Worm (Caenorhabditis elegans): ENCODE results near the gene irk-1.

Gene irk-1

DNA sequence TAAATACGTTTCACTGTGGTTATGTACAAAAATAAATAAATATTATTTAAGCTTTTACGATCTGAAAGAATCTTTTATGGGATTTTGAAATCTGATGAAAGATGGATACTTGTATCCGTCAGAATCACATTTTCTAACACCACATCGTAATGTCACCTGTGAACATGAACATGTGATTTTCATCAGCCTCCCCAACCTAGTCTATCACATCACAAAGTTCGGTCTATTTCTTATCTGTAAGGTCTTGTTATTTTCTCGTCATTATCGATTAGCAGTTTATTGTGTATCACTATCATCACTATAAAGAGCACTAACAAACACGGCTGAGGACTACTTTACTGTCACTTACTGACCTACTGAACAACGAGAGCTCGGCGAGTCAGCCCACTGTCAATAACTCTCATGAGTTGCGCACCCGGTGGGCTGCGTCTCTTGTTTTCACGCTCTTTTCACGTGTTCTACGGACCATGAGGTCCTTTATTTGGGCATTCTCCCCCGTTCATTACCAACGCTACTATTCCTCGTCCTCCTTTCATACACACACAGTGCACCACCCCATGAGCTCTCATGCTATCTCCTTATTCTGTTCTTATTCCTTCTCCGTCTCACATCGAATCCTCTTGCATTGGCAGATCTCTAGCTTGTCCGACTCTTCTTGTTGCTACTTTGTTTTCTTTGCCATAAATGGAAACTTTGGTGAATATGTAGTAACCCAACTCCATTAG is 29.4 kb upstream of the irk-1 start:
- TF ChIP-seq med-1 (GFP tag; optimal IDR thresholded peaks at IDR 0.05; ENCODE audit: insufficient read depth) (no peak), ztf-23 (GFP tag; IDR thresholded peaks at IDR 0.05) (no peak), T22C8.4 (GFP tag; IDR thresholded peaks at IDR 0.05) (no peak), ztf-29 (GFP tag; IDR thresholded peaks at IDR 0.05) (no peak), cog-1 (tag; optimal IDR thresholded peaks at IDR 0.05) (no peak), klf-2 (GFP tag; conservative IDR thresholded peaks at IDR 0.05) (no peak), flt-1 (GFP tag; IDR thresholded peaks at IDR 0.05) (no peak), tab-1 (GFP tag; IDR thresholded peaks at IDR 0.05) (no peak), ref-1 (GFP tag; conservative IDR thresholded peaks at IDR 0.05) (no peak)

- TF ChIP-seq ref-1 (GFP tag; conservative IDR thresholded peaks at IDR 0.05) = no peak
- TF ChIP-seq T22C8.4 (GFP tag; IDR thresholded peaks at IDR 0.05) = no peak
- TF ChIP-seq tab-1 (GFP tag; IDR thresholded peaks at IDR 0.05) = 0 out of 2 replicates have a peak, but pooled peaks have one; percentile 35
- no peak for TF ChIP-seq med-1 (GFP tag; optimal IDR thresholded peaks at IDR 0.05; ENCODE audit: insufficient read depth)
- no peak for TF ChIP-seq cog-1 (tag; optimal IDR thresholded peaks at IDR 0.05)
- TF ChIP-seq flt-1 (GFP tag; IDR thresholded peaks at IDR 0.05) = no peak
- no peak for TF ChIP-seq klf-2 (GFP tag; conservative IDR thresholded peaks at IDR 0.05)
- TF ChIP-seq ztf-29 (GFP tag; IDR thresholded peaks at IDR 0.05) = no peak
- no peak; the same call in 1 of the 2 replicates for TF ChIP-seq ztf-23 (GFP tag; IDR thresholded peaks at IDR 0.05)
Measured at ce11 chrX:6806463-6806862, 28.5 kb upstream of the irk-1 start, which contains the start of gene atg-2. Gene atg-2, plus strand, starts transcription at chrX:6806763.

DNA sequence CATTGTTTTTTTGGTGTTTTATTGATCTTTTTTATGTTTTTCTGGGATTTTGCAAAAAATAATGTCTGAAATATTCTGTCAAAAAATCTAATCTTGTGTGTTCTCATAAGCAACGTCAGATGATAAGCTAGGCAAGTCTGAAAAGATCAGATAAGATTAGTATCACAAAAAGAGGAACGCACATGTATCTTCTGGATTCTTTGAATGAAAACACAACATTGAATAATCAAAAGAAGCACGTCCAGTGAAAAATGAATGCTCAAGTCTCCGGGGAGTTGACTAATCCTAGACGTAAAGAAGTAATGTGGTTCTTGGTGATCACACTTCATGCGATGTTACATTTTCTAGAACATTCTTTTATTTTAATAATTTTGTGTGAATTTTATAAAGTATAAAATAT is 27.5 kb upstream of the irk-1 start:
- TF ChIP-seq tab-1 (GFP tag; IDR thresholded peaks at IDR 0.05) (no peak), ztf-29 (GFP tag; IDR thresholded peaks at IDR 0.05) (no peak)

- TF ChIP-seq ztf-29 (GFP tag; IDR thresholded peaks at IDR 0.05) (no peak), med-1 (GFP tag; optimal IDR thresholded peaks at IDR 0.05; ENCODE audit: insufficient read depth) (no peak), ref-1 (GFP tag; conservative IDR thresholded peaks at IDR 0.05) (no peak), cog-1 (tag; optimal IDR thresholded peaks at IDR 0.05) (no peak), T22C8.4 (GFP tag; IDR thresholded peaks at IDR 0.05) (no peak)
Measured at ce11 chrX:6804857-6805256, 26.9 kb upstream of the irk-1 start.

DNA sequence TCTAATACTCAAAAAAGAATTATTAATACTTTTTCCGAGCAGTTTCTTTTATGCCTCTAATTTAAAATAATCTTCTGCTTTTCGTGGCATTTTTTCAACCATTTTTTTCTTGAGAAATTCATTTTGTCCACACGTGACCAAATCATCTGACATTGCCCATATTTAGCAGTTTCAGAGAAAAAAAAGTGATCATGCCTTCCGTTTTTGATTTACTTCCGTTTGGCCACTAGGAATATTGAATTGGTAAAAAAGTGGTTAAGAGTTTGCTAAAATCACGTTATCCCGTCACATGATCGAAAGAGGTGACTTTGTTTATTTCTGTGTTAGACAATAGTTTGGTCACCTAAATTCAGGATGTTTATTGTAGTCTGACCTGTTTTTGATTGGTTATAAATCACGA is 26.5 kb upstream of the irk-1 start:
- no peak for TF ChIP-seq tab-1 (GFP tag; IDR thresholded peaks at IDR 0.05)
- no peak for TF ChIP-seq ztf-29 (GFP tag; IDR thresholded peaks at IDR 0.05)
- no peak for TF ChIP-seq cog-1 (tag; optimal IDR thresholded peaks at IDR 0.05)
- no peak for TF ChIP-seq med-1 (GFP tag; optimal IDR thresholded peaks at IDR 0.05; ENCODE audit: insufficient read depth)
- no peak for TF ChIP-seq T22C8.4 (GFP tag; IDR thresholded peaks at IDR 0.05)
- TF ChIP-seq klf-2 (GFP tag; conservative IDR thresholded peaks at IDR 0.05) = no peak
- TF ChIP-seq ref-1 (GFP tag; conservative IDR thresholded peaks at IDR 0.05) = no peak
- no peak for TF ChIP-seq ztf-23 (GFP tag; IDR thresholded peaks at IDR 0.05)
- TF ChIP-seq flt-1 (GFP tag; IDR thresholded peaks at IDR 0.05) = no peak

ce11 chrX:6801546-6801945 is 23.6 kb upstream of the irk-1 start:
- TF ChIP-seq ztf-29 (GFP tag; IDR thresholded peaks at IDR 0.05) (no peak), ztf-23 (GFP tag; IDR thresholded peaks at IDR 0.05) (no peak), cog-1 (tag; optimal IDR thresholded peaks at IDR 0.05) (no peak), med-1 (GFP tag; optimal IDR thresholded peaks at IDR 0.05; ENCODE audit: insufficient read depth) (no peak), flt-1 (GFP tag; IDR thresholded peaks at IDR 0.05) (no peak), tab-1 (GFP tag; IDR thresholded peaks at IDR 0.05) (no peak), klf-2 (GFP tag; conservative IDR thresholded peaks at IDR 0.05) (no peak), ref-1 (GFP tag; conservative IDR thresholded peaks at IDR 0.05) (no peak)

- TF ChIP-seq med-1 (GFP tag; optimal IDR thresholded peaks at IDR 0.05; ENCODE audit: insufficient read depth) (no peak), T22C8.4 (GFP tag; IDR thresholded peaks at IDR 0.05) (no peak), flt-1 (GFP tag; IDR thresholded peaks at IDR 0.05) (no peak), ztf-29 (GFP tag; IDR thresholded peaks at IDR 0.05) (no peak), cog-1 (tag; optimal IDR thresholded peaks at IDR 0.05) (no peak), ref-1 (GFP tag; conservative IDR thresholded peaks at IDR 0.05) (no peak), ztf-23 (GFP tag; IDR thresholded peaks at IDR 0.05) (no peak), tab-1 (GFP tag; IDR thresholded peaks at IDR 0.05) (no peak), klf-2 (GFP tag; conservative IDR thresholded peaks at IDR 0.05) (no peak)
Measured at ce11 chrX:6799776-6800175, 21.9 kb upstream of the irk-1 start, which contains the start of gene M03A8.3. Gene M03A8.3, plus strand, starts transcription at chrX:6800053.

- TF ChIP-seq klf-2 (GFP tag; conservative IDR thresholded peaks at IDR 0.05) (no peak), T22C8.4 (GFP tag; IDR thresholded peaks at IDR 0.05) (no peak), flt-1 (GFP tag; IDR thresholded peaks at IDR 0.05) (no peak), ref-1 (GFP tag; conservative IDR thresholded peaks at IDR 0.05) (no peak), tab-1 (GFP tag; IDR thresholded peaks at IDR 0.05) (no peak), ztf-29 (GFP tag; IDR thresholded peaks at IDR 0.05) (no peak), ztf-23 (GFP tag; IDR thresholded peaks at IDR 0.05) (no peak), cog-1 (tag; optimal IDR thresholded peaks at IDR 0.05) (no peak), med-1 (GFP tag; optimal IDR thresholded peaks at IDR 0.05; ENCODE audit: insufficient read depth) (no peak)
Measured at ce11 chrX:6795843-6796521, 18.1 kb upstream of the irk-1 start.

DNA sequence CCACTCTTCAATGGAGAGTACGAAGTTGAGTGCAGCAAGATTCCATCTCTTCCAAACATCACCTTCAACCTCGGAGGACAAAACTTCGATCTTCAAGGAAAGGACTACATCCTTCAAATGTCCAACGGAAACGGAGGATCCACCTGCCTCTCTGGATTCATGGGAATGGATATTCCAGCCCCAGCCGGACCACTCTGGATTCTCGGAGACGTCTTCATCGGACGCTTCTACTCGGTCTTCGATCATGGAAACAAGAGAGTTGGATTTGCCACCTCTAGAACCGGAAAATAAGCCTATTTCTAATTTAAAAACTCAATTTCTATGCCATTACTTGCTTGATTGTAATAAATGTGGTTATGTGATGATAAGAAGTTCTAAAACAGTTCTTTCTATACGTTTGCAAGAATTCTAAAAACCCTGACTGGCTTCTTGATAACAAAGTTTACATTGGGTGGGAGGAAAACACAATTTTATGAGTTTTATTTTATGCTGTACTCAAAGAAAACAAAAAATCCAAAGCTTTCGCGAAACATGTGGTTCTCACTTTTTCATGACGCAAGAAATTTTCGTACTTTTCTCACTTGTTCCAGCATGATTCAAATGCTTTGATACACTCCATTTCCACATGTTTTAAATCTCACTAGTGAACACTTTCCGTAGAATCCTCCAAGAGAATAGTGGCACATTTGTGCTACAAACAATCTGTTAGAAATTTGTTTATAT is 14.5 kb upstream of the irk-1 start:
- TF ChIP-seq ztf-23 (GFP tag; IDR thresholded peaks at IDR 0.05) (no peak), klf-2 (GFP tag; conservative IDR thresholded peaks at IDR 0.05) (no peak), tab-1 (GFP tag; IDR thresholded peaks at IDR 0.05) (no peak), flt-1 (GFP tag; IDR thresholded peaks at IDR 0.05) (no peak)

All from whole organism, midembryonic.